Worm (Caenorhabditis elegans) whole organism, L2 larva: ENCODE results near the gene srd-25.

Experiments used
- ZK546.5 ChIP-seq: sonication (generic microtip); optimal IDR thresholded peaks from 2 replicates; lab custom pipeline; 2017; ENCODE audit warnings: missing biosample characterization, missing genetic modification characterization
- ceh-16 ChIP-seq: fragments of 150-350 bp; optimal IDR thresholded peaks from 2 replicates; lab custom pipeline; 2014; ENCODE audit warnings: missing biosample characterization, missing genetic modification characterization
- elt-3 ChIP-seq: sonication (generic microtip); optimal IDR thresholded peaks from 2 replicates; lab custom pipeline; 2017; ENCODE audit warnings: missing biosample characterization, missing genetic modification characterization
- lin-13 ChIP-seq: fragments of 150-350 bp; optimal IDR thresholded peaks from 2 replicates; lab custom pipeline; 2014; ENCODE audit warnings: missing biosample characterization, missing genetic modification reagents, missing genetic modification characterization
- lsy-2 ChIP-seq, 2 experiments: fragments of 150-350 bp in 1 of 2; sonication (generic microtip) in 1 of 2; optimal IDR thresholded peaks; 2 replicates each; lab custom pipeline; 2014 to 2017; ENCODE audit warnings: missing biosample characterization in 2 of 2, missing genetic modification characterization in 2 of 2
- nhr-10 ChIP-seq: sonication (generic microtip); optimal IDR thresholded peaks from 2 replicates; lab custom pipeline; 2017; ENCODE audit warnings: missing biosample characterization, missing genetic modification characterization
- nhr-21 ChIP-seq: fragments of 150-350 bp; optimal IDR thresholded peaks from 2 replicates; lab custom pipeline; 2014; ENCODE audit warnings: missing biosample characterization, missing genetic modification characterization
- snpc-4 ChIP-seq: fragments of 150-350 bp; optimal IDR thresholded peaks from 2 replicates; lab custom pipeline; 2014; ENCODE audit warnings: missing biosample characterization, missing genetic modification characterization

DNA sequence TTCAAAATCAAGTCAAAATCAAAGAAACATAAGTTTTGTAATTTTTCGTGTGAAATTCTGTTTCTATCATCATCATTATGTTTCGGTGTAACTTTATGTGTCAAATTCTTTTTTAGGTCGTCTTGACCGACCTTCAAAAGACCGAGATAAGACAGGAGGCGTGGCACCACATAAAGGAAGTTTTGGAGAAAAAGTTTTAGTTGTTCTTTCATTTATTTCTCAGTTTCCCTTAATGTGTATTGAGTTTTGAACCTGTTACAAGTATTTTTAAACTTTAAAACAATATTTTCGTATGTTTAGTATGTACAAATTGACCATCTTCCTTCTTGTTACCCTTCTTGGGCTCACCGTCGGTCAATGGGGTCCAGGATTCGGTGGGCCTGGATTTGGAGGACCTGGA lies 7.2 kb upstream of the srd-25 start, which contains the start of gene grsp-4:
- TF ChIP-seq nhr-21 (tag; lab: Kevin White, UChicago), result no peak
- no peak for TF ChIP-seq lsy-2 (tag; optimal IDR thresholded peaks at IDR 0.05; lab: Kevin White, UChicago)
- no peak for TF ChIP-seq ZK546.5 (tag; lab: Kevin White, UChicago)
- no peak for TF ChIP-seq ceh-16 (tag; lab: Kevin White, UChicago)
- no peak for TF ChIP-seq lin-13 (GFP tag; lab: Kevin White, UChicago)
- no peak for TF ChIP-seq snpc-4 (tag; lab: Kevin White, UChicago)
- TF ChIP-seq nhr-10 (tag; lab: Kevin White, UChicago), result no peak
- TF ChIP-seq elt-3, result no peak
